Worm (Caenorhabditis elegans) whole organism, L3 larva: ENCODE data around the gene cyp-14A1.

Experiments used
- R02D3.7 ChIP-seq: fragments of 150-350 bp; optimal IDR thresholded peaks from 2 replicates; lab custom pipeline; 2014; ENCODE audit warnings: missing biosample characterization, missing genetic modification characterization
- ZK546.5 ChIP-seq: sonication (generic microtip); optimal IDR thresholded peaks from 2 replicates; lab custom pipeline; 2017; ENCODE audit warnings: missing biosample characterization, missing genetic modification characterization
- aly-2 ChIP-seq: fragments of 150-350 bp; optimal IDR thresholded peaks from 2 replicates; lab custom pipeline; 2014; ENCODE audit warnings: missing biosample characterization, missing genetic modification characterization
- ama-1 ChIP-seq: fragments of 150-350 bp; optimal IDR thresholded peaks from 2 replicates; lab custom pipeline; 2018
- ceh-16 ChIP-seq: sonication (generic microtip); optimal IDR thresholded peaks from 2 replicates; lab custom pipeline; 2017; ENCODE audit warnings: missing biosample characterization, missing genetic modification characterization
- ceh-82 ChIP-seq: fragments of 150-350 bp; optimal IDR thresholded peaks from 2 replicates; lab custom pipeline; 2014; ENCODE audit warnings: missing biosample characterization, missing genetic modification characterization
- daf-12 ChIP-seq: fragments of 150-350 bp; optimal IDR thresholded peaks from 2 replicates; lab custom pipeline; 2014; ENCODE audit warnings: missing biosample characterization, missing genetic modification reagents, missing genetic modification characterization
- egl-27 ChIP-seq: sonication (generic microtip); optimal IDR thresholded peaks from 4 replicates; lab custom pipeline; 2017; ENCODE audit warnings: missing biosample characterization, missing genetic modification reagents, missing genetic modification characterization
- egl-5 ChIP-seq: fragments of 150-350 bp; optimal IDR thresholded peaks from 2 replicates; lab custom pipeline; 2017; ENCODE audit warnings: missing biosample characterization, missing genetic modification reagents, missing genetic modification characterization, inconsistent platforms
- elt-1 ChIP-seq: fragments of 150-350 bp; optimal IDR thresholded peaks from 2 replicates; lab custom pipeline; 2014; ENCODE audit warnings: missing biosample characterization, missing genetic modification characterization
- elt-2 ChIP-seq: sonication (generic microtip); optimal IDR thresholded peaks from 2 replicates; lab custom pipeline; 2016; ENCODE audit warnings: missing genetic modification reagents, mild to moderate bottlenecking, missing genetic modification characterization, missing compliant biosample characterization
- elt-3 ChIP-seq, 3 experiments: fragments of 150-350 bp in 1 of 3; sonication (generic microtip) in 2 of 3; optimal IDR thresholded peaks; 2 replicates in 2 of 3; 4 replicates in 1 of 3; lab custom pipeline; 2014 to 2017; ENCODE audit warnings: missing biosample characterization in 3 of 3, missing genetic modification characterization in 3 of 3
- eor-1 ChIP-seq, 2 experiments: fragments of 150-350 bp; optimal IDR thresholded peaks; 2 replicates each; lab custom pipeline; 2014 to 2018; ENCODE audit warnings: missing biosample characterization in 2 of 2, missing genetic modification characterization in 2 of 2
- fkh-10 ChIP-seq: sonication (generic microtip); optimal IDR thresholded peaks from 2 replicates; lab custom pipeline; 2017; ENCODE audit warnings: missing biosample characterization, missing genetic modification reagents, missing genetic modification characterization
- fkh-2 ChIP-seq: fragments of 150-350 bp; optimal IDR thresholded peaks from 2 replicates; lab custom pipeline; 2014; ENCODE audit warnings: missing biosample characterization, missing genetic modification reagents, missing genetic modification characterization
- fos-1 ChIP-seq: fragments of 150-350 bp; optimal IDR thresholded peaks from 2 replicates; lab custom pipeline; 2014; ENCODE audit warnings: missing biosample characterization, missing genetic modification characterization
- hmg-11 ChIP-seq: sonication (generic microtip); optimal IDR thresholded peaks from 2 replicates; lab custom pipeline; 2016; ENCODE audit warnings: missing genetic modification characterization, missing compliant biosample characterization
- jun-1 ChIP-seq: fragments of 150-350 bp; optimal IDR thresholded peaks from 2 replicates; lab custom pipeline; 2014; ENCODE audit warnings: missing biosample characterization, missing genetic modification reagents, missing genetic modification characterization
- lin-39 ChIP-seq: fragments of 150-350 bp; optimal IDR thresholded peaks from 2 replicates; lab custom pipeline; 2018; ENCODE audit warnings: missing biosample characterization, missing genetic modification reagents, missing genetic modification characterization
- lsy-12 ChIP-seq: sonication (generic microtip); optimal IDR thresholded peaks from 2 replicates; lab custom pipeline; 2016; ENCODE audit warnings: mild to moderate bottlenecking, missing genetic modification characterization, missing compliant biosample characterization
- mml-1 ChIP-seq: fragments of 150-350 bp; sonication (generic microtip); optimal IDR thresholded peaks from 3 replicates; lab custom pipeline; 2014; ENCODE audit warnings: missing biosample characterization, missing genetic modification characterization
- nfya-1 ChIP-seq: sonication (generic microtip); optimal IDR thresholded peaks from 2 replicates; lab custom pipeline; 2017; ENCODE audit warnings: missing genetic modification characterization, mild to moderate bottlenecking, missing compliant biosample characterization, antibody characterized with exemption, moderate library complexity; ENCODE audit not compliant: insufficient read depth
- nhr-11 ChIP-seq: fragments of 150-350 bp; optimal IDR thresholded peaks from 2 replicates; lab custom pipeline; 2014; ENCODE audit warnings: missing biosample characterization, missing genetic modification characterization
- nhr-12 ChIP-seq: fragments of 150-350 bp; optimal IDR thresholded peaks from 2 replicates; lab custom pipeline; 2014; ENCODE audit warnings: missing biosample characterization, missing genetic modification characterization
- nhr-23 ChIP-seq: fragments of 150-350 bp; optimal IDR thresholded peaks from 2 replicates; lab custom pipeline; 2014; ENCODE audit warnings: missing biosample characterization, missing genetic modification reagents, missing genetic modification characterization
- nhr-237 ChIP-seq: fragments of 150-350 bp; optimal IDR thresholded peaks from 2 replicates; lab custom pipeline; 2014; ENCODE audit warnings: missing biosample characterization, missing genetic modification characterization
- nhr-25 ChIP-seq: sonication (generic microtip); optimal IDR thresholded peaks from 2 replicates; lab custom pipeline; 2017; ENCODE audit warnings: missing biosample characterization, missing genetic modification characterization
- nhr-28 ChIP-seq: fragments of 150-350 bp; optimal IDR thresholded peaks from 2 replicates; lab custom pipeline; 2014; ENCODE audit warnings: missing biosample characterization, missing genetic modification characterization
- nhr-43 ChIP-seq: sonication (generic microtip); optimal IDR thresholded peaks from 2 replicates; lab custom pipeline; 2016; ENCODE audit warnings: mild to moderate bottlenecking, missing genetic modification characterization, missing compliant biosample characterization; ENCODE audit not compliant: poor library complexity, severe bottlenecking
- nhr-67 ChIP-seq: fragments of 150-350 bp; optimal IDR thresholded peaks from 2 replicates; lab custom pipeline; 2014; ENCODE audit warnings: missing biosample characterization, missing genetic modification characterization
- nhr-76 ChIP-seq: fragments of 150-350 bp; sonication (generic microtip); optimal IDR thresholded peaks from 5 replicates; lab custom pipeline; 2014; ENCODE audit warnings: missing biosample characterization, missing genetic modification characterization
- nhr-77 ChIP-seq: fragments of 150-350 bp; optimal IDR thresholded peaks from 2 replicates; lab custom pipeline; 2014; ENCODE audit warnings: missing biosample characterization, missing genetic modification characterization
- pha-4 ChIP-seq: fragments of 150-350 bp; optimal IDR thresholded peaks from 2 replicates; lab custom pipeline; 2014; ENCODE audit warnings: missing biosample characterization, missing genetic modification reagents, missing genetic modification characterization
- pqm-1 ChIP-seq: fragments of 150-350 bp; optimal IDR thresholded peaks from 2 replicates; lab custom pipeline; 2017; ENCODE audit warnings: missing biosample characterization, missing genetic modification characterization, inconsistent platforms
- sea-2 ChIP-seq: fragments of 150-350 bp; sonication (generic microtip); optimal IDR thresholded peaks from 4 replicates; lab custom pipeline; 2014; ENCODE audit warnings: missing biosample characterization, missing genetic modification reagents, missing genetic modification characterization
- skn-1 ChIP-seq: fragments of 150-350 bp; optimal IDR thresholded peaks from 2 replicates; lab custom pipeline; 2014; ENCODE audit warnings: missing biosample characterization, missing genetic modification characterization
- snpc-4 ChIP-seq: fragments of 150-350 bp; optimal IDR thresholded peaks from 2 replicates; lab custom pipeline; 2014; ENCODE audit warnings: missing biosample characterization, missing genetic modification characterization
- tbx-2 ChIP-seq: sonication (generic microtip); optimal IDR thresholded peaks from 2 replicates; lab custom pipeline; 2016; ENCODE audit warnings: mild to moderate bottlenecking, missing genetic modification characterization, missing compliant biosample characterization
- unc-39 ChIP-seq: sonication (generic microtip); optimal IDR thresholded peaks from 4 replicates; lab custom pipeline; 2017; ENCODE audit warnings: missing biosample characterization, missing genetic modification characterization
- ztf-11 ChIP-seq: fragments of 150-350 bp; optimal IDR thresholded peaks from 2 replicates; lab custom pipeline; 2014; ENCODE audit warnings: missing biosample characterization, missing genetic modification characterization
- ztf-4 ChIP-seq: fragments of 150-350 bp; optimal IDR thresholded peaks from 2 replicates; lab custom pipeline; 2014; ENCODE audit warnings: missing biosample characterization, missing genetic modification characterization

The cyp-14A1 gene

ce11 chrX:13267230-13267629 is at the start of gene cyp-14A1:
cyp-14A1 (minus strand) TSS chrX:13267355.
- peak; percentile 26 for TF ChIP-seq nhr-23 (tag; lab: Kevin White, UChicago)
- no peak for TF ChIP-seq nfya-1 (tag; lab: Kevin White, UChicago)

- TF ChIP-seq ceh-82 (tag; lab: Kevin White, UChicago) (no peak), unc-39 (tag; lab: Kevin White, UChicago) (no peak), nhr-25 (tag; lab: Kevin White, UChicago) (peak; percentile 61), nhr-43 (tag; lab: Kevin White, UChicago) (peak; percentile 8), nhr-23 (tag; lab: Kevin White, UChicago) (peak; percentile 37)
These were observed 47.9 kb upstream of the cyp-14A1 start for ce11 chrX:13315093-13315492.

ce11 chrX:13311641-13312423 is 44.7 kb upstream of the cyp-14A1 start, which contains the start of gene F46G10.1:
F46G10.1 (minus strand) TSS chrX:13311755.
- TF ChIP-seq pqm-1 (peak; percentile 81), elt-2 (tag; lab: Kevin White, UChicago) (peak; percentile 73), fos-1 (tag; lab: Kevin White, UChicago) (peak; percentile 25), R02D3.7 (tag; lab: Kevin White, UChicago) (no peak), nhr-76 (tag; lab: Kevin White, UChicago) (no peak), ceh-82 (tag; lab: Kevin White, UChicago) (no peak), pha-4 (tag; lab: Kevin White, UChicago) (peak; percentile 58)

ce11 chrX:13310763-13311162 is 43.6 kb upstream of the cyp-14A1 start:
- TF ChIP-seq elt-3 (tag; optimal IDR thresholded peaks at IDR 0.05; lab: Kevin White, UChicago) (no peak), egl-27 (tag; lab: Kevin White, UChicago) (no peak), aly-2 (tag; lab: Kevin White, UChicago) (no peak), hmg-11 (no peak), ztf-11 (tag; lab: Kevin White, UChicago) (no peak), elt-1 (tag; lab: Kevin White, UChicago) (no peak), R02D3.7 (tag; lab: Kevin White, UChicago) (no peak), nhr-25 (tag; lab: Kevin White, UChicago) (no peak), nhr-76 (tag; lab: Kevin White, UChicago) (no peak), ceh-16 (no peak), ama-1 (lab: Kevin White, UChicago) (no peak), pqm-1 (peak; percentile 96), ztf-4 (tag; lab: Kevin White, UChicago) (no peak), ZK546.5 (no peak), skn-1 (tag; lab: Kevin White, UChicago) (no peak), nhr-28 (tag; lab: Kevin White, UChicago) (no peak), tbx-2 (tag; lab: Kevin White, UChicago) (no peak), nhr-67 (tag; lab: Kevin White, UChicago) (no peak), mml-1 (no peak), nhr-23 (tag; lab: Kevin White, UChicago) (no peak), ceh-82 (tag; lab: Kevin White, UChicago) (no peak), jun-1 (tag; lab: Kevin White, UChicago) (peak; percentile 23), fkh-10 (no peak), sea-2 (no peak), eor-1 (tag; optimal IDR thresholded peaks at IDR 0.05; lab: Kevin White, UChicago) (no peak), nfya-1 (tag; lab: Kevin White, UChicago) (no peak), nhr-77 (tag; lab: Kevin White, UChicago) (no peak), lsy-12 (tag; lab: Kevin White, UChicago) (peak; percentile 5), pha-4 (tag; lab: Kevin White, UChicago) (peak; percentile 76), fkh-2 (tag; lab: Kevin White, UChicago) (no peak), lin-39 (tag; lab: Kevin White, UChicago) (no peak), egl-5 (tag; lab: Kevin White, UChicago) (no peak), snpc-4 (tag; lab: Kevin White, UChicago) (no peak), nhr-237 (tag; lab: Kevin White, UChicago) (no peak), nhr-11 (no peak), fos-1 (tag; lab: Kevin White, UChicago) (no peak), nhr-12 (tag; lab: Kevin White, UChicago) (no peak), daf-12 (no peak), elt-2 (tag; lab: Kevin White, UChicago) (peak; percentile 97), nhr-43 (tag; lab: Kevin White, UChicago) (no peak)
